Worm (Caenorhabditis elegans): ENCODE measurements around the gene Y116F11B.8.

The Y116F11B.8 gene

DNA sequence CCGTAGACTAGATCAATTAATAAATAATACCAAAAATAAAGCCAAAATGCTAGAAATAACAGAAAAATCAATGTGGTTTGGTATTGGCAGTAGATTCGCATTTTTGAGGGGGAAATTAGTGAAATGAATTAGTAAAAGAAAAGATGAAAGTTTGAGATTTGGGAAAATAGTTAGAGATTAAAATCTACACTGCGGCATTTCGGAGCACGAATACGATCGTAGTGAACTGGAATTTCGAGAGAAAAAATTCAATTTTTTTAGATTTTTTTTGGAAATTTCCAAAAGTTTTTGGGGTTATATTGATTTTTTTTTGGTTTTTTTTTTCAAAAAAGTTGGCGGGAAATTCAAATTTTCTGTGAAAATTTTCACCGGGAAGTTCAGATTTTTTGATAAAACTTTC lies 10.4 kb downstream of the Y116F11B.8 start, which contains the start of gene Y116F11B.9 (continued):
- TF ChIP-seq fkh-10 (GFP tag; optimal IDR thresholded peaks at IDR 0.05), result no peak

DNA sequence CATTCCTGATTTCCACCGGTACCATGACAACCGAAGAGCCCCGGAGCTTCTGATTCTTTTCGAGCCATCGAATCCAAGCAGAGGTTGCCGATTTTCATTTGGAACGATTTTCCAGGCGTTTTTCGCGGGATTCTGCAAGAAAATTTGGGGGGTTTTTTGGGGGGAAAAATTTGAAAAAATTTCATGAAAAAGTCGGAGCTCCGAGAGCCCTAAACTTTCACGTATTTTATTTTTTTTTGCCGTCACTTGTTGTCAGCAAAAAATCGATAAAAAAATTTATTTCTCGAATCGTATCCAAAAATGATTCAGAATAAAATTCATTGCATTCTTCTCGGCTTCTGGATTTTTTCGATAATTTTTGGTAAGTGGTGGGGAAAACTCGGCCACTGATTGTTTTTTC lies 25.5 kb downstream of the Y116F11B.8 start, which contains the start of gene Y116F11B.13:
Gene Y116F11B.13, plus strand, starts transcription at position 301 of the 400 bp plus-strand sequence.
- TF ChIP-seq arid-1 (GFP tag; conservative IDR thresholded peaks at IDR 0.05) (no peak), nhr-237 (tag; optimal IDR thresholded peaks at IDR 0.05) (no peak), ztf-7 (tag; optimal IDR thresholded peaks at IDR 0.05) (no peak), tag-97 (GFP tag; IDR thresholded peaks at IDR 0.05) (no peak)

DNA sequence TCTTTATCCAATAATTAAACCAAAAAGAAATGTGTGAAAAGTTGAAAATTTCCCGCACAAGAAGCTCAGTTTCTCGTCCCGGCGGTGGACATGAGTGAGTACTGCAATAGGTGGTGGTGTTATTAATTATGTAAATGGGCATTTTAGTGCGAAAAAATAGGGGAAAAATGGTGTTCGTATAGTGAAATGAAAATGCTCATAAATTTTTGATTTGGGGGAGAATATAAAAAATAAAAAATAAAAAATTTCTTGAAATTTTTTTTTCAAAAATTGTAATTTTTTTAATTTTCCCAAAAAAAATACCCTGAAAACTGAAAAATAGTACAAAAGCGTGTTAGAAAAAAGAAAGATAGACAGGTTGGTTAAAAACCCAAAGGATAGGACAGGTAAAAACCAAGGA lies 37.8 kb downstream of the Y116F11B.8 start, which contains the start of gene gly-4:
Gene gly-4, minus strand, starts transcription at position 101 of the 400 bp plus-strand sequence.
- TF ChIP-seq F44E2.7 (GFP tag; IDR thresholded peaks at IDR 0.05), result no peak
- TF ChIP-seq nhr-6 (tag; optimal IDR thresholded peaks at IDR 0.05), result no peak
- no peak for TF ChIP-seq snpc-4 (tag; optimal IDR thresholded peaks at IDR 0.05)
- TF ChIP-seq attf-4 (tag; optimal IDR thresholded peaks at IDR 0.05), result no peak
- no peak for TF ChIP-seq fkh-10 (GFP tag; optimal IDR thresholded peaks at IDR 0.05)
- TF ChIP-seq nhr-102 (tag; optimal IDR thresholded peaks at IDR 0.05), result no peak
- no peak for TF ChIP-seq nhr-41 (GFP tag; IDR thresholded peaks at IDR 0.05)
- TF ChIP-seq nhr-48 (tag; optimal IDR thresholded peaks at IDR 0.05), result no peak
- TF ChIP-seq saeg-2 (GFP tag; IDR thresholded peaks at IDR 0.05), result no peak
- no peak for TF ChIP-seq nhr-111 (GFP tag; optimal IDR thresholded peaks at IDR 0.05)
- no peak for TF ChIP-seq mdt-29 (GFP tag; IDR thresholded peaks at IDR 0.05)
- no peak for TF ChIP-seq T26A8.4 (GFP tag; IDR thresholded peaks at IDR 0.05)
- TF ChIP-seq daf-8 (GFP tag; IDR thresholded peaks at IDR 0.05), result no peak
- no peak for TF ChIP-seq ztf-11 (tag; optimal IDR thresholded peaks at IDR 0.05)
- no peak for TF ChIP-seq cey-2 (tag; optimal IDR thresholded peaks at IDR 0.05; ENCODE audit: borderline replicate concordance, insufficient read depth)
- no peak for TF ChIP-seq dmd-9 (GFP tag; IDR thresholded peaks at IDR 0.05)
- no peak for TF ChIP-seq ces-1 (GFP tag; optimal IDR thresholded peaks at IDR 0.05)
- no peak for TF ChIP-seq hmg-1.1 (GFP tag; IDR thresholded peaks at IDR 0.05)
- TF ChIP-seq nhr-28 (tag; optimal IDR thresholded peaks at IDR 0.05), result no peak

DNA sequence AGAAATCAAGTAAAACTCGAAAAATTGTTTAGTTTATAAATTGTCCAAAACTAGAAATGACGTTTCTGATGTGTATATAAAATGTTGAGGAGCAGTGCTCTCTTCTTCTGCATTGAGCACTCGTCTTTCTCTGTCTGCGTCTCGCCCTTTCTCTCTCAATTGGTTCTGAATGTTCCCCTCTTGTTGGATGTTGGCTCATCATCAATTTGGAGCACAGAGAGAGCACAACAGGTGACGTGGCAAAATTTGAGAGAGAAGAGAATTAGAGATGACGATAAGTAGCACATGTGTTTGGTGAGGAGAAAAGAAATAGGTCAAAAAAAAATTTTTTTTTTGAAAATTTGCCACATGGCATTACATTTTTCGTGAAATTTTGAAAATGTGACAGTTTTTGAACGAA lies 40.1 kb downstream of the Y116F11B.8 start:
- TF ChIP-seq spr-3 (GFP tag; optimal IDR thresholded peaks at IDR 0.05) (no peak), pha-4 (GFP tag; IDR thresholded peaks at IDR 0.05) (no peak), pha-4 (tag; optimal IDR thresholded peaks at IDR 0.05) (peak; percentile 25), aha-1 (tag) (no peak), rbr-2 (tag; optimal IDR thresholded peaks at IDR 0.05) (peak; percentile 17), mdl-1 (tag; optimal IDR thresholded peaks at IDR 0.05) (peak in 1 of 2 experiments; percentile 53), lsy-2 (tag; optimal IDR thresholded peaks at IDR 0.05) (peak in 1 of 2 experiments; percentile 77), nhr-11 (tag; optimal IDR thresholded peaks at IDR 0.05) (peak; percentile 70), mes-2 (tag; optimal IDR thresholded peaks at IDR 0.05; ENCODE audit: poor library complexity, severe bottlenecking) (peak; percentile 44), ctbp-1 (GFP tag; IDR thresholded peaks at IDR 0.05) (0 out of 2 replicates have a peak, but pooled peaks have one; percentile 40), nhr-76 (tag; optimal IDR thresholded peaks at IDR 0.05) (no peak), mdt-29 (GFP tag; IDR thresholded peaks at IDR 0.05) (0 out of 2 replicates have a peak, but pooled peaks have one; percentile 11), nhr-28 (tag; optimal IDR thresholded peaks at IDR 0.05) (peak; percentile 30), ceh-20 (GFP tag; IDR thresholded peaks at IDR 0.05) (no peak), lin-38 (GFP tag; IDR thresholded peaks at IDR 0.05) (no peak), mep-1 (tag; optimal IDR thresholded peaks at IDR 0.05) (peak; percentile 64), daf-8 (GFP tag; IDR thresholded peaks at IDR 0.05) (no peak), unc-62 (GFP tag; optimal IDR thresholded peaks at IDR 0.05 in 1 of 2) (peak in 1 of 2 experiments; percentile 52), unc-62 (tag; optimal IDR thresholded peaks at IDR 0.05) (no peak), dve-1 (tag; optimal IDR thresholded peaks at IDR 0.05; ENCODE audit: insufficient read depth) (peak; percentile 17), F37D6.2 (tag; optimal IDR thresholded peaks at IDR 0.05) (peak; percentile 12), nhr-41 (GFP tag; IDR thresholded peaks at IDR 0.05) (no peak), hlh-11 (tag; optimal IDR thresholded peaks at IDR 0.05) (peak; percentile 38), hif-1 (tag; optimal IDR thresholded peaks at IDR 0.05) (peak in 1 of 2 experiments; percentile 7), nhr-48 (tag; optimal IDR thresholded peaks at IDR 0.05) (no peak), pqm-1 (tag; optimal IDR thresholded peaks at IDR 0.05) (no peak), hlh-30 (tag; optimal IDR thresholded peaks at IDR 0.05; ENCODE audit: insufficient read depth) (peak; percentile 74), lin-13 (GFP tag; optimal IDR thresholded peaks at IDR 0.05) (peak; percentile 48)
